Fruit fly (Drosophila melanogaster) whole organism, embryonic: ENCODE results near the gene Mtpalpha.

ENCODE experiments used
- BEAF-32 ChIP-seq: fragments of 200-800 bp; sonication (Bioruptor generic); optimal IDR thresholded peaks from 3 replicates; lab custom pipeline; 2017; ENCODE audit warnings: missing biosample characterization, missing genetic modification characterization, mild to moderate bottlenecking, moderate library complexity, missing genetic modification reagents
- CG10267 ChIP-seq: fragments of 200-800 bp; sonication (Bioruptor generic); optimal IDR thresholded peaks from 2 replicates; lab custom pipeline; 2018; ENCODE audit warnings: missing biosample characterization, mild to moderate bottlenecking, missing genetic modification characterization, moderate library complexity
- CG10366 ChIP-seq: fragments of 200-800 bp; sonication (Bioruptor generic); IDR thresholded peaks from 2 replicates; pipeline ENCODE4 v1.3.6; 2022; ENCODE audit warnings: missing biosample characterization, missing genetic modification characterization
- CG16813 ChIP-seq: fragments of 200-800 bp; sonication (Bioruptor generic); IDR thresholded peaks from 3 replicates; pipeline ENCODE4 v1.3.6; 2022; ENCODE audit warnings: missing biosample characterization, missing genetic modification characterization; ENCODE audit not compliant: partially characterized antibody
- CG17359 ChIP-seq: fragments of 200-800 bp; sonication (Bioruptor generic); optimal IDR thresholded peaks from 3 replicates; lab custom pipeline; 2018; ENCODE audit warnings: missing biosample characterization, mild to moderate bottlenecking, missing genetic modification characterization, moderate library complexity
- CG17568 ChIP-seq: fragments of 200-800 bp; sonication (Bioruptor generic); optimal IDR thresholded peaks from 2 replicates; lab custom pipeline; 2018; ENCODE audit warnings: missing biosample characterization, mild to moderate bottlenecking, missing genetic modification characterization, moderate library complexity
- CG17802 ChIP-seq: fragments of 200-800 bp; sonication (Bioruptor generic); optimal IDR thresholded peaks from 2 replicates; lab custom pipeline; 2018; ENCODE audit warnings: missing biosample characterization, mild to moderate bottlenecking, missing genetic modification characterization, moderate library complexity
- CG18599 ChIP-seq: fragments of 200-800 bp; sonication (Bioruptor generic); optimal IDR thresholded peaks from 3 replicates; lab custom pipeline; 2017; ENCODE audit warnings: missing biosample characterization, missing genetic modification characterization, mild to moderate bottlenecking, moderate library complexity, missing genetic modification reagents
- CG2120 ChIP-seq: fragments of 200-800 bp; sonication (Bioruptor generic); optimal IDR thresholded peaks from 3 replicates; lab custom pipeline; 2016; ENCODE audit warnings: missing biosample characterization, missing genetic modification characterization
- CG30403 ChIP-seq: fragments of 200-800 bp; sonication (Bioruptor generic); optimal IDR thresholded peaks from 3 replicates; lab custom pipeline; 2016; ENCODE audit warnings: missing biosample characterization, missing genetic modification characterization
- CG3163 ChIP-seq: fragments of 200-800 bp; sonication (Bioruptor generic); optimal IDR thresholded peaks from 3 replicates; lab custom pipeline; 2016; ENCODE audit warnings: missing biosample characterization, missing genetic modification characterization
- CG3726 ChIP-seq: fragments of 200-800 bp; sonication (Bioruptor generic); IDR thresholded peaks from 3 replicates; pipeline ENCODE4, ENCODE4 v1.3.6; 2022; ENCODE audit warnings: missing biosample characterization, missing genetic modification characterization
- CG6765 ChIP-seq: fragments of 200-800 bp; sonication (Bioruptor generic); optimal IDR thresholded peaks from 3 replicates; lab custom pipeline; 2017; ENCODE audit warnings: missing biosample characterization, mild to moderate bottlenecking, missing genetic modification characterization
- CG7745 ChIP-seq: fragments of 200-800 bp; sonication (Bioruptor generic); optimal IDR thresholded peaks from 2 replicates; lab custom pipeline; 2018; ENCODE audit warnings: missing biosample characterization, mild to moderate bottlenecking, missing genetic modification characterization, moderate library complexity
- CG7987 ChIP-seq: fragments of 200-800 bp; sonication (Bioruptor generic); optimal IDR thresholded peaks from 2 replicates; lab custom pipeline; 2018; ENCODE audit warnings: missing biosample characterization, mild to moderate bottlenecking, missing genetic modification characterization, moderate library complexity
- CG8290 ChIP-seq, 3 experiments: fragments of 200-800 bp; sonication (Bioruptor generic); optimal IDR thresholded peaks; 2 replicates each; lab custom pipeline; 2016 to 2019; ENCODE audit warnings: missing biosample characterization in 3 of 3, missing genetic modification characterization in 3 of 3, mild to moderate bottlenecking in 2 of 3, moderate library complexity in 1 of 3
- CG9215 ChIP-seq: fragments of 200-800 bp; sonication (Bioruptor generic); IDR thresholded peaks from 2 replicates; pipeline ENCODE4 v1.3.6; 2022; ENCODE audit warnings: missing biosample characterization, missing genetic modification characterization
- Dll ChIP-seq: fragments of 200-800 bp; sonication (Bioruptor generic); IDR thresholded peaks from 4 replicates; pipeline ENCODE4 v1.3.6; 2022; ENCODE audit warnings: missing biosample characterization, missing genetic modification characterization; ENCODE audit not compliant: partially characterized antibody
- Fer2 ChIP-seq: fragments of 200-800 bp; sonication (Bioruptor generic); optimal IDR thresholded peaks from 2 replicates; lab custom pipeline; 2018; ENCODE audit warnings: missing biosample characterization, mild to moderate bottlenecking, missing genetic modification characterization, moderate library complexity
- Hand ChIP-seq: fragments of 200-800 bp; sonication (Bioruptor generic); optimal IDR thresholded peaks from 2 replicates; lab custom pipeline; 2017; ENCODE audit warnings: mild to moderate bottlenecking, missing biosample characterization, missing genetic modification reagents, missing genetic modification characterization
- Hmr ChIP-seq: fragments of 200-800 bp; sonication (Bioruptor generic); optimal IDR thresholded peaks from 3 replicates; lab custom pipeline; 2017; ENCODE audit warnings: mild to moderate bottlenecking, missing biosample characterization, missing genetic modification reagents, missing genetic modification characterization
- Hmx ChIP-seq: fragments of 200-800 bp; sonication (Bioruptor generic); optimal IDR thresholded peaks from 2 replicates; lab custom pipeline; 2016; ENCODE audit warnings: missing biosample characterization, missing genetic modification characterization
- Neu2 ChIP-seq: fragments of 200-800 bp; sonication (Bioruptor generic); optimal IDR thresholded peaks from 3 replicates; lab custom pipeline; 2016; ENCODE audit warnings: missing biosample characterization, missing genetic modification characterization, borderline replicate concordance
- Oaz ChIP-seq: fragments of 200-800 bp; sonication (Bioruptor generic); IDR thresholded peaks from 2 replicates; pipeline ENCODE4 v1.3.6; 2022; ENCODE audit warnings: missing biosample characterization, missing genetic modification characterization
- Poxn ChIP-seq: fragments of 200-800 bp; sonication (Bioruptor generic); IDR thresholded peaks from 2 replicates; pipeline ENCODE4 v1.3.6; 2022; ENCODE audit warnings: missing biosample characterization, missing genetic modification characterization
- Ptx1 ChIP-seq: fragments of 200-800 bp; sonication (Bioruptor generic); IDR thresholded peaks from 2 replicates; pipeline ENCODE4 v1.3.6; 2022; ENCODE audit warnings: missing biosample characterization, missing genetic modification characterization
- az2 ChIP-seq: fragments of 200-800 bp; sonication (Bioruptor generic); optimal IDR thresholded peaks from 3 replicates; lab custom pipeline; 2016; ENCODE audit warnings: missing biosample characterization, missing genetic modification characterization
- bigmax ChIP-seq: fragments of 200-800 bp; sonication (Bioruptor generic); optimal IDR thresholded peaks from 2 replicates; lab custom pipeline; 2018; ENCODE audit warnings: missing biosample characterization, mild to moderate bottlenecking, missing genetic modification characterization
- br ChIP-seq: fragments of >200 bp; optimal IDR thresholded peaks from 2 replicates; lab custom pipeline; 2017
- ci ChIP-seq: fragments of 200-800 bp; sonication (Bioruptor generic); IDR thresholded peaks from 3 replicates; pipeline ENCODE4 v1.3.6; 2022; ENCODE audit warnings: missing biosample characterization, missing genetic modification characterization
- dati ChIP-seq: fragments of 200-800 bp; sonication (Bioruptor generic); IDR thresholded peaks from 2 replicates; pipeline ENCODE4 v1.3.6; 2022; ENCODE audit warnings: missing biosample characterization, missing genetic modification characterization
- dmrt11E ChIP-seq: fragments of 200-800 bp; sonication (Bioruptor generic); optimal IDR thresholded peaks from 3 replicates; lab custom pipeline; 2018; ENCODE audit warnings: missing biosample characterization, mild to moderate bottlenecking, missing genetic modification characterization, moderate library complexity
- exex ChIP-seq: fragments of 200-800 bp; sonication (Bioruptor generic); optimal IDR thresholded peaks from 4 replicates; lab custom pipeline; 2018; ENCODE audit warnings: missing biosample characterization, mild to moderate bottlenecking, missing genetic modification characterization, moderate library complexity
- ind ChIP-seq: fragments of 200-800 bp; sonication (Bioruptor generic); optimal IDR thresholded peaks from 3 replicates; lab custom pipeline; 2016; ENCODE audit warnings: missing biosample characterization, missing genetic modification characterization
- lov ChIP-seq, 2 experiments: fragments of 200-800 bp in 1 of 2; fragments of >200 bp in 1 of 2; sonication (Bioruptor generic) in 1 of 2; IDR thresholded peaks in 1 of 2; optimal IDR thresholded peaks in 1 of 2; 2 replicates in 1 of 2; 3 replicates in 1 of 2; pipeline versions ENCODE4 v1.3.6 to Lab custom; 2017 to 2022; ENCODE audit warnings: missing biosample characterization in 1 of 2, missing genetic modification characterization in 1 of 2
- luna ChIP-seq: fragments of 200-800 bp; sonication (Bioruptor generic); optimal IDR thresholded peaks from 2 replicates; lab custom pipeline; 2016; ENCODE audit warnings: missing biosample characterization, missing genetic modification characterization
- nau ChIP-seq: fragments of 200-800 bp; sonication (Bioruptor generic); optimal IDR thresholded peaks from 3 replicates; lab custom pipeline; 2017; ENCODE audit warnings: missing biosample characterization, mild to moderate bottlenecking, missing genetic modification characterization, missing genetic modification reagents
- oc ChIP-seq: fragments of 200-800 bp; sonication (Bioruptor generic); optimal IDR thresholded peaks from 2 replicates; lab custom pipeline; 2018; ENCODE audit warnings: missing biosample characterization, mild to moderate bottlenecking, missing genetic modification characterization, moderate library complexity
- org-1 ChIP-seq: fragments of 200-800 bp; sonication (Bioruptor generic); optimal IDR thresholded peaks from 2 replicates; lab custom pipeline; 2017; ENCODE audit warnings: missing biosample characterization, missing genetic modification characterization
- pan ChIP-seq, 4 experiments: fragments of >200 bp in 3 of 4; fragments of 200-800 bp in 1 of 4; sonication (Bioruptor generic) in 1 of 4; optimal IDR thresholded peaks in 3 of 4; IDR thresholded peaks in 1 of 4; 2 replicates each; pipeline versions ENCODE4 v1.3.6 to Lab custom; 2017 to 2022; ENCODE audit warnings: missing biosample characterization in 2 of 4, missing genetic modification characterization in 2 of 4, mixed read lengths in 1 of 4
- pum ChIP-seq: fragments of 200-800 bp; sonication (Bioruptor generic); optimal IDR thresholded peaks from 2 replicates; lab custom pipeline; 2016; ENCODE audit warnings: missing biosample characterization, missing genetic modification characterization
- ranshi ChIP-seq: fragments of 200-800 bp; sonication (Bioruptor generic); IDR thresholded peaks from 2 replicates; pipeline ENCODE4 v1.3.6; 2022; ENCODE audit warnings: missing biosample characterization, missing genetic modification characterization
- sc ChIP-seq, 3 experiments: fragments of >200 bp in 2 of 3; fragments of 200-800 bp in 1 of 3; sonication (Bioruptor generic) in 1 of 3; optimal IDR thresholded peaks; 2 replicates in 2 of 3; 3 replicates in 1 of 3; lab custom pipeline; 2017; ENCODE audit warnings: mild to moderate bottlenecking in 1 of 3, missing biosample characterization in 1 of 3, missing genetic modification characterization in 1 of 3, missing genetic modification reagents in 1 of 3
- schlank ChIP-seq: fragments of 200-800 bp; sonication (Bioruptor generic); optimal IDR thresholded peaks from 2 replicates; lab custom pipeline; 2018; ENCODE audit warnings: missing biosample characterization, mild to moderate bottlenecking, missing genetic modification characterization
- sima ChIP-seq: fragments of 200-800 bp; sonication (Bioruptor generic); optimal IDR thresholded peaks from 2 replicates; lab custom pipeline; 2016; ENCODE audit warnings: missing biosample characterization, missing genetic modification characterization
- unc-4 ChIP-seq: fragments of 200-800 bp; sonication (Bioruptor generic); IDR thresholded peaks from 2 replicates; pipeline ENCODE4 v1.3.6; 2022; ENCODE audit warnings: missing biosample characterization, missing genetic modification characterization; ENCODE audit not compliant: partially characterized antibody
- vfl ChIP-seq: fragments of 200-800 bp; sonication (Bioruptor generic); optimal IDR thresholded peaks from 2 replicates; lab custom pipeline; 2016; ENCODE audit warnings: missing biosample characterization, missing genetic modification characterization

Gene Mtpalpha

dm6 chr2L:9613006-9613690, 36.6 kb upstream of the Mtpalpha start, which contains the start of gene Trx2 (continued):
- no peak for TF ChIP-seq dati (GFP tag; lab: Robert Waterston, UW)
- no peak for TF ChIP-seq pan (optimal IDR thresholded peaks at IDR 0.05; lab: Kevin White, UChicago)
- TF ChIP-seq pan (GFP tag; optimal IDR thresholded peaks at IDR 0.05 in 1 of 2, IDR thresholded peaks at IDR 0.05 in 1 of 2): no peak
- no peak for TF ChIP-seq CG30403 (GFP tag; lab: Kevin White, UChicago)
- TF ChIP-seq exex (tag; lab: Kevin White, UChicago): peak; percentile 40
- no peak for TF ChIP-seq ind (GFP tag; lab: Kevin White, UChicago)
- TF ChIP-seq CG17359 (tag; lab: Kevin White, UChicago): peak; percentile 6
- TF ChIP-seq CG8290 (GFP tag; optimal IDR thresholded peaks at IDR 0.05; lab: Kevin White, UChicago): no peak
- no peak for TF ChIP-seq CG8290 (tag; optimal IDR thresholded peaks at IDR 0.05; lab: Kevin White, UChicago)
- peak; percentile 60; the same call in 2 of the 3 replicates for TF ChIP-seq ci (GFP tag; lab: Robert Waterston, UW)
- no peak for TF ChIP-seq CG9215
- TF ChIP-seq luna: no peak
- no peak for TF ChIP-seq lov (optimal IDR thresholded peaks at IDR 0.05; lab: Kevin White, UChicago)
- peak; percentile 49; the same call in 1 of the 3 replicates for TF ChIP-seq lov (GFP tag; IDR thresholded peaks at IDR 0.05; lab: Robert Waterston, UW)
- TF ChIP-seq Hmr (GFP tag; lab: Kevin White, UChicago): peak; percentile 56
- TF ChIP-seq bigmax (GFP tag; lab: Kevin White, UChicago): no peak
- TF ChIP-seq Neu2 (GFP tag; lab: Kevin White, UChicago): no peak
- TF ChIP-seq CG7745 (tag; lab: Kevin White, UChicago): peak; percentile 58
- TF ChIP-seq CG18599 (GFP tag; lab: Kevin White, UChicago): peak; percentile 61
- TF ChIP-seq CG17568 (GFP tag; lab: Kevin White, UChicago): peak; percentile 69
- TF ChIP-seq br (lab: Kevin White, UChicago): no peak
- TF ChIP-seq Fer2 (tag; lab: Kevin White, UChicago): no peak
- peak; percentile 46 for TF ChIP-seq CG7987 (GFP tag; lab: Kevin White, UChicago)
- no peak for TF ChIP-seq Oaz
- TF ChIP-seq CG10366 (GFP tag; lab: Robert Waterston, UW): no peak
- no peak for TF ChIP-seq sc (optimal IDR thresholded peaks at IDR 0.05; lab: Kevin White, UChicago)
- TF ChIP-seq sc (GFP tag; optimal IDR thresholded peaks at IDR 0.05; lab: Kevin White, UChicago): no peak
- TF ChIP-seq CG3163 (GFP tag; lab: Kevin White, UChicago): no peak
- TF ChIP-seq Hmx (GFP tag; lab: Kevin White, UChicago): no peak
- 0 out of 2 replicates have a peak, but pooled peaks have one; percentile 28 for TF ChIP-seq unc-4 (GFP tag; lab: Robert Waterston, UW)
- no peak for TF ChIP-seq org-1 (GFP tag; lab: Kevin White, UChicago)
- no peak for TF ChIP-seq schlank (tag; lab: Kevin White, UChicago)
- TF ChIP-seq CG17802: no peak
- TF ChIP-seq nau (GFP tag; lab: Kevin White, UChicago): peak; percentile 22
- TF ChIP-seq CG16813 (GFP tag; lab: Robert Waterston, UW): no peak
- TF ChIP-seq CG2120 (GFP tag; lab: Kevin White, UChicago): peak; percentile 2
- no peak for TF ChIP-seq CG10267
- peak; percentile 2 for TF ChIP-seq BEAF-32
- TF ChIP-seq Ptx1 (GFP tag; lab: Robert Waterston, UW): no peak
- no peak for TF ChIP-seq pum (GFP tag; lab: Kevin White, UChicago)
- TF ChIP-seq CG3726 (GFP tag; lab: Robert Waterston, UW): no peak
- TF ChIP-seq dmrt11E (tag; lab: Kevin White, UChicago): no peak
- TF ChIP-seq ranshi: no peak; the same call in 1 of the 2 replicates
- TF ChIP-seq CG6765 (GFP tag; lab: Kevin White, UChicago): peak; percentile 81
- TF ChIP-seq oc (tag; lab: Kevin White, UChicago): peak; percentile 14
- no peak for TF ChIP-seq Poxn (GFP tag; lab: Robert Waterston, UW)
- TF ChIP-seq Hand: peak; percentile 64
- TF ChIP-seq az2 (GFP tag; lab: Kevin White, UChicago): no peak
- no peak for TF ChIP-seq sima (GFP tag; lab: Kevin White, UChicago)
- 0 out of 4 replicates have a peak, but pooled peaks have one; percentile 17 for TF ChIP-seq Dll (GFP tag; lab: Robert Waterston, UW)
- no peak for TF ChIP-seq vfl (GFP tag; lab: Kevin White, UChicago)
